Worm (Caenorhabditis elegans): ENCODE measurements around the gene C16A11.3.

The C16A11.3 gene

ce11 chrII:4229106-4229708 lies at the start of gene C16A11.3:
Gene C16A11.3, plus strand, starts transcription at chrII:4229545.
- TF ChIP-seq nhr-2 (tag; optimal IDR thresholded peaks at IDR 0.05) (no peak), blmp-1 (tag; optimal IDR thresholded peaks at IDR 0.05) (no peak), elt-3 (tag; optimal IDR thresholded peaks at IDR 0.05) (no peak), unc-120 (tag; optimal IDR thresholded peaks at IDR 0.05; ENCODE audit: poor library complexity, severe bottlenecking) (no peak), drap-1 (GFP tag; optimal IDR thresholded peaks at IDR 0.05) (no peak), tbx-8 (GFP tag; optimal IDR thresholded peaks at IDR 0.05) (no peak), unc-39 (tag; optimal IDR thresholded peaks at IDR 0.05) (no peak), flh-1 (GFP tag; optimal IDR thresholded peaks at IDR 0.05) (no peak), snpc-4 (tag; optimal IDR thresholded peaks at IDR 0.05) (no peak), ces-1 (GFP tag; optimal IDR thresholded peaks at IDR 0.05) (no peak), unc-62 (GFP tag; optimal IDR thresholded peaks at IDR 0.05) (no peak), M03D4.4 (tag; optimal IDR thresholded peaks at IDR 0.05) (no peak), lin-32 (GFP tag; optimal IDR thresholded peaks at IDR 0.05) (no peak), sptf-1 (tag; optimal IDR thresholded peaks at IDR 0.05) (no peak), zip-8 (tag; optimal IDR thresholded peaks at IDR 0.05) (no peak), ceh-39 (tag; optimal IDR thresholded peaks at IDR 0.05) (no peak), lsy-2 (tag; optimal IDR thresholded peaks at IDR 0.05) (no peak), ceh-83 (GFP tag; optimal IDR thresholded peaks at IDR 0.05) (no peak), ham-2 (GFP tag; optimal IDR thresholded peaks at IDR 0.05) (no peak)

- TF ChIP-seq bed-3 (GFP tag; optimal IDR thresholded peaks at IDR 0.05) (no peak), blmp-1 (tag; optimal IDR thresholded peaks at IDR 0.05) (no peak), drap-1 (GFP tag; optimal IDR thresholded peaks at IDR 0.05) (no peak), nhr-76 (tag; optimal IDR thresholded peaks at IDR 0.05) (no peak), lsy-2 (tag; optimal IDR thresholded peaks at IDR 0.05) (no peak), ceh-83 (GFP tag; optimal IDR thresholded peaks at IDR 0.05) (no peak), snpc-4 (tag; optimal IDR thresholded peaks at IDR 0.05) (no peak), unc-39 (tag; optimal IDR thresholded peaks at IDR 0.05) (no peak), lin-13 (tag; optimal IDR thresholded peaks at IDR 0.05) (no peak), cnd-1 (tag; optimal IDR thresholded peaks at IDR 0.05) (no peak), lin-32 (GFP tag; optimal IDR thresholded peaks at IDR 0.05) (no peak), nhr-12 (tag; optimal IDR thresholded peaks at IDR 0.05) (no peak), mab-5 (tag; optimal IDR thresholded peaks at IDR 0.05) (no peak), ces-1 (GFP tag; optimal IDR thresholded peaks at IDR 0.05) (no peak), nhr-2 (tag; optimal IDR thresholded peaks at IDR 0.05) (no peak)
Observed at ce11 chrII:4179897-4180296, 49.4 kb upstream of the C16A11.3 start, which contains the start of gene R03H10.1. Gene R03H10.1, plus strand, starts transcription at chrII:4180248.

- TF ChIP-seq ceh-83 (GFP tag; optimal IDR thresholded peaks at IDR 0.05) (no peak), tbx-8 (GFP tag; optimal IDR thresholded peaks at IDR 0.05) (no peak), lsy-2 (tag; optimal IDR thresholded peaks at IDR 0.05) (no peak), drap-1 (GFP tag; optimal IDR thresholded peaks at IDR 0.05) (no peak), nhr-12 (tag; optimal IDR thresholded peaks at IDR 0.05) (no peak)
Observed at ce11 chrII:4182364-4182763, 47.0 kb upstream of the C16A11.3 start, which contains the start of gene R03H10.11. Gene R03H10.11, plus strand, starts transcription at chrII:4182664.

- TF ChIP-seq pha-4 (tag; optimal IDR thresholded peaks at IDR 0.05), result no peak
- TF ChIP-seq mab-5 (tag; optimal IDR thresholded peaks at IDR 0.05), result no peak
- TF ChIP-seq ztf-11 (tag; optimal IDR thresholded peaks at IDR 0.05), result no peak
- TF ChIP-seq unc-62 (GFP tag; optimal IDR thresholded peaks at IDR 0.05), result peak; percentile 29
- no peak for TF ChIP-seq elt-3 (tag; optimal IDR thresholded peaks at IDR 0.05)
- TF ChIP-seq nhr-2 (tag; optimal IDR thresholded peaks at IDR 0.05), result no peak
- TF ChIP-seq hlh-1 (tag; optimal IDR thresholded peaks at IDR 0.05), result peak; percentile 96
- no peak for TF ChIP-seq mls-2 (tag; optimal IDR thresholded peaks at IDR 0.05)
- no peak for TF ChIP-seq ceh-83 (GFP tag; optimal IDR thresholded peaks at IDR 0.05)
- peak; percentile 58 for TF ChIP-seq unc-120 (tag; optimal IDR thresholded peaks at IDR 0.05; ENCODE audit: poor library complexity, severe bottlenecking)
- TF ChIP-seq bed-3 (GFP tag; optimal IDR thresholded peaks at IDR 0.05), result no peak
- TF ChIP-seq mep-1 (tag; optimal IDR thresholded peaks at IDR 0.05), result no peak
- no peak for TF ChIP-seq ceh-39 (tag; optimal IDR thresholded peaks at IDR 0.05)
- no peak for TF ChIP-seq snpc-4 (tag; optimal IDR thresholded peaks at IDR 0.05)
- no peak for TF ChIP-seq tbx-8 (GFP tag; optimal IDR thresholded peaks at IDR 0.05)
- no peak for TF ChIP-seq blmp-1 (tag; optimal IDR thresholded peaks at IDR 0.05)
- TF ChIP-seq unc-39 (tag; optimal IDR thresholded peaks at IDR 0.05), result no peak
Observed at ce11 chrII:4183979-4184378, 45.4 kb upstream of the C16A11.3 start.

ce11 chrII:4186364-4186763 lies 43.0 kb upstream of the C16A11.3 start, which contains the start of gene cpna-1:
Gene cpna-1, plus strand, starts transcription at chrII:4186664.
- TF ChIP-seq unc-39 (tag; optimal IDR thresholded peaks at IDR 0.05), result no peak
- TF ChIP-seq lsy-2 (tag; optimal IDR thresholded peaks at IDR 0.05), result no peak
- TF ChIP-seq M03D4.4 (tag; optimal IDR thresholded peaks at IDR 0.05), result no peak
- no peak for TF ChIP-seq nhr-76 (tag; optimal IDR thresholded peaks at IDR 0.05)
- TF ChIP-seq sem-2 (GFP tag; optimal IDR thresholded peaks at IDR 0.05), result no peak
- no peak for TF ChIP-seq blmp-1 (tag; optimal IDR thresholded peaks at IDR 0.05)
- TF ChIP-seq snpc-4 (tag; optimal IDR thresholded peaks at IDR 0.05), result no peak
- TF ChIP-seq lin-13 (tag; optimal IDR thresholded peaks at IDR 0.05), result no peak
- TF ChIP-seq elt-1 (tag; optimal IDR thresholded peaks at IDR 0.05; ENCODE audit: borderline replicate concordance, insufficient read depth), result no peak
- TF ChIP-seq zip-8 (tag; optimal IDR thresholded peaks at IDR 0.05), result no peak
- TF ChIP-seq bed-3 (GFP tag; optimal IDR thresholded peaks at IDR 0.05), result no peak
- TF ChIP-seq elt-3 (tag; optimal IDR thresholded peaks at IDR 0.05), result no peak
- no peak for TF ChIP-seq ham-2 (GFP tag; optimal IDR thresholded peaks at IDR 0.05)
- no peak for TF ChIP-seq flh-1 (GFP tag; optimal IDR thresholded peaks at IDR 0.05)
- no peak for TF ChIP-seq nhr-12 (tag; optimal IDR thresholded peaks at IDR 0.05)
- no peak for TF ChIP-seq lin-32 (GFP tag; optimal IDR thresholded peaks at IDR 0.05)
- TF ChIP-seq pha-4 (tag; optimal IDR thresholded peaks at IDR 0.05), result no peak
- TF ChIP-seq ceh-43 (GFP tag; optimal IDR thresholded peaks at IDR 0.05), result no peak
